Worm (Caenorhabditis elegans): ENCODE results near the gene W06G6.9.

DNA sequence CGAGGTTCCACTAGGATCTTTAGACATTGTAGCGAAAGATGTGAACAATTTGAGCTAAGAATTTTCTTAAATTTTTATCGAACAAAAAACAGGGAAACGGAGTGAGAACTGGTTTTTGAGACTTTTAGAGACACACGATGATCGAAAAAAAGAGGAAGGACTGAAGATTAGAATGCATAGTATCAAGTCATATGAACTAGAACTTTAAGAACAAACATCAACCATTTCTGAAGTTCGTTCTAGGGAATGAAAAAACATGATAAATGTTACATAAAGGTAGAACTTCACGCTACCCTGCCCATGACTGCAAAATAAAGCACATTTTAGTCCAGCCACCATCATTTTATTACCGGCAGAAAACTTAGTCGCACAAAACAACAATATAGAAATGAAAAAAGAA is at the start of gene W06G6.9:
- TF ChIP-seq nhr-77 (tag; optimal IDR thresholded peaks at IDR 0.05) (no peak), unc-62 (GFP tag; optimal IDR thresholded peaks at IDR 0.05) (no peak), irx-1 (tag; optimal IDR thresholded peaks at IDR 0.05) (no peak), ces-1 (GFP tag; optimal IDR thresholded peaks at IDR 0.05) (no peak), lin-15B (tag; optimal IDR thresholded peaks at IDR 0.05) (no peak), aly-2 (tag; optimal IDR thresholded peaks at IDR 0.05) (no peak), nhr-28 (tag; optimal IDR thresholded peaks at IDR 0.05) (no peak), hpl-2 (GFP tag; optimal IDR thresholded peaks at IDR 0.05) (no peak), mep-1 (tag; optimal IDR thresholded peaks at IDR 0.05) (no peak), F16B12.6 (tag; optimal IDR thresholded peaks at IDR 0.05) (no peak), nhr-76 (tag; optimal IDR thresholded peaks at IDR 0.05) (no peak), hlh-17 (GFP tag; optimal IDR thresholded peaks at IDR 0.05; ENCODE audit: borderline replicate concordance) (no peak), mdl-1 (tag; optimal IDR thresholded peaks at IDR 0.05) (no peak), snu-23 (GFP tag; optimal IDR thresholded peaks at IDR 0.05) (no peak)

Measured in whole organism, L1 larva.